Worm (Caenorhabditis elegans): Measurements from ENCODE around the gene K01A11.1.

Gene K01A11.1

ce11 chrIII:3475497-3475896 is 44.2 kb upstream of the K01A11.1 start, which contains the start of gene C34C12.9:
C34C12.9 (minus strand) TSS chrIII:3475512.
- TF ChIP-seq mab-5 (tag; optimal IDR thresholded peaks at IDR 0.05), result no peak

ce11 chrIII:3475014-3475413 is 43.7 kb upstream of the K01A11.1 start:
- no peak for TF ChIP-seq cnd-1 (tag; optimal IDR thresholded peaks at IDR 0.05)
- TF ChIP-seq nhr-12 (tag; optimal IDR thresholded peaks at IDR 0.05), result no peak
- TF ChIP-seq elt-1 (tag; optimal IDR thresholded peaks at IDR 0.05; ENCODE audit: borderline replicate concordance, insufficient read depth), result no peak
- no peak for TF ChIP-seq ceh-83 (GFP tag; optimal IDR thresholded peaks at IDR 0.05)
- TF ChIP-seq drap-1 (GFP tag; optimal IDR thresholded peaks at IDR 0.05), result no peak
- TF ChIP-seq sptf-1 (tag; optimal IDR thresholded peaks at IDR 0.05), result no peak
- TF ChIP-seq lin-32 (GFP tag; optimal IDR thresholded peaks at IDR 0.05), result no peak

- peak; percentile 89 for TF ChIP-seq unc-120 (tag; optimal IDR thresholded peaks at IDR 0.05; ENCODE audit: poor library complexity, severe bottlenecking)
- TF ChIP-seq pha-4 (tag; optimal IDR thresholded peaks at IDR 0.05), result peak; percentile 48
- no peak for TF ChIP-seq sem-2 (GFP tag; optimal IDR thresholded peaks at IDR 0.05)
- peak; percentile 61 for TF ChIP-seq mep-1 (tag; optimal IDR thresholded peaks at IDR 0.05)
- TF ChIP-seq elt-3 (tag; optimal IDR thresholded peaks at IDR 0.05), result no peak
- no peak for TF ChIP-seq flh-1 (GFP tag; optimal IDR thresholded peaks at IDR 0.05)
- TF ChIP-seq ces-1 (GFP tag; optimal IDR thresholded peaks at IDR 0.05), result peak; percentile 18
- no peak for TF ChIP-seq ztf-11 (tag; optimal IDR thresholded peaks at IDR 0.05)
- no peak for TF ChIP-seq sptf-1 (tag; optimal IDR thresholded peaks at IDR 0.05)
- peak; percentile 33 for TF ChIP-seq nhr-237 (tag; optimal IDR thresholded peaks at IDR 0.05)
- TF ChIP-seq blmp-1 (tag; optimal IDR thresholded peaks at IDR 0.05), result peak; percentile 32
- TF ChIP-seq M03D4.4 (tag; optimal IDR thresholded peaks at IDR 0.05), result peak; percentile 42
- peak; percentile 60 for TF ChIP-seq lsy-2 (tag; optimal IDR thresholded peaks at IDR 0.05)
- TF ChIP-seq nhr-12 (tag; optimal IDR thresholded peaks at IDR 0.05), result no peak
- TF ChIP-seq hlh-1 (tag; optimal IDR thresholded peaks at IDR 0.05), result peak; percentile 40
- TF ChIP-seq nhr-28 (tag; optimal IDR thresholded peaks at IDR 0.05), result no peak
- TF ChIP-seq unc-62 (GFP tag; optimal IDR thresholded peaks at IDR 0.05), result peak; percentile 81
These were observed 40.2 kb upstream of the K01A11.1 start, which contains the start of gene rsu-1 for ce11 chrIII:3471403-3472053. rsu-1 (plus strand) TSS chrIII:3472003.

- TF ChIP-seq ham-2 (GFP tag; optimal IDR thresholded peaks at IDR 0.05), result no peak
- no peak for TF ChIP-seq mab-5 (tag; optimal IDR thresholded peaks at IDR 0.05)
- no peak for TF ChIP-seq lsy-2 (tag; optimal IDR thresholded peaks at IDR 0.05)
- no peak for TF ChIP-seq ztf-11 (tag; optimal IDR thresholded peaks at IDR 0.05)
- no peak for TF ChIP-seq mep-1 (tag; optimal IDR thresholded peaks at IDR 0.05)
- no peak for TF ChIP-seq bed-3 (GFP tag; optimal IDR thresholded peaks at IDR 0.05)
- TF ChIP-seq ceh-43 (GFP tag; optimal IDR thresholded peaks at IDR 0.05), result no peak
- no peak for TF ChIP-seq tbx-8 (GFP tag; optimal IDR thresholded peaks at IDR 0.05)
- TF ChIP-seq hlh-1 (tag; optimal IDR thresholded peaks at IDR 0.05), result no peak
These were observed 39.7 kb upstream of the K01A11.1 start for ce11 chrIII:3470973-3471372.

- peak; percentile 41 for TF ChIP-seq tbx-8 (GFP tag; optimal IDR thresholded peaks at IDR 0.05)
- TF ChIP-seq elt-1 (tag; optimal IDR thresholded peaks at IDR 0.05; ENCODE audit: borderline replicate concordance, insufficient read depth), result no peak
- peak; percentile 73 for TF ChIP-seq unc-62 (GFP tag; optimal IDR thresholded peaks at IDR 0.05)
These were observed 39.1 kb upstream of the K01A11.1 start for ce11 chrIII:3470433-3470832.

- TF ChIP-seq mab-5 (tag; optimal IDR thresholded peaks at IDR 0.05) (no peak), lin-13 (tag; optimal IDR thresholded peaks at IDR 0.05) (no peak), ces-1 (GFP tag; optimal IDR thresholded peaks at IDR 0.05) (no peak), elt-3 (tag; optimal IDR thresholded peaks at IDR 0.05) (no peak), sem-2 (GFP tag; optimal IDR thresholded peaks at IDR 0.05) (no peak), lin-32 (GFP tag; optimal IDR thresholded peaks at IDR 0.05) (no peak), M03D4.4 (tag; optimal IDR thresholded peaks at IDR 0.05) (no peak), flh-1 (GFP tag; optimal IDR thresholded peaks at IDR 0.05) (no peak), bed-3 (GFP tag; optimal IDR thresholded peaks at IDR 0.05) (no peak), sptf-1 (tag; optimal IDR thresholded peaks at IDR 0.05) (no peak), nhr-76 (tag; optimal IDR thresholded peaks at IDR 0.05) (no peak), nhr-12 (tag; optimal IDR thresholded peaks at IDR 0.05) (no peak), ham-2 (GFP tag; optimal IDR thresholded peaks at IDR 0.05) (no peak), unc-39 (tag; optimal IDR thresholded peaks at IDR 0.05) (no peak), nhr-28 (tag; optimal IDR thresholded peaks at IDR 0.05) (no peak), hlh-1 (tag; optimal IDR thresholded peaks at IDR 0.05) (no peak), unc-120 (tag; optimal IDR thresholded peaks at IDR 0.05; ENCODE audit: poor library complexity, severe bottlenecking) (no peak)
These were observed 38.4 kb upstream of the K01A11.1 start, which contains the start of gene smim-14 for ce11 chrIII:3469646-3470045. smim-14 (minus strand) TSS chrIII:3469746.
